Fruit fly (Drosophila melanogaster): Measurements from ENCODE around the gene CG7990.

CG7990 gene

dm6 chrX:19220415-19220814, 18.6 kb upstream of the CG7990 start, which contains the start of gene CG7884 (continued):
- TF ChIP-seq row (GFP tag; IDR thresholded peaks at IDR 0.05) (no peak), shn (GFP tag; optimal IDR thresholded peaks at IDR 0.05) (no peak), zen2 (GFP tag; IDR thresholded peaks at IDR 0.05; ENCODE audit: partially characterized antibody) (no peak), Dip2 (GFP tag; IDR thresholded peaks at IDR 0.05) (no peak), GATAe (GFP tag; conservative IDR thresholded peaks at IDR 0.05) (no peak), sima (GFP tag; optimal IDR thresholded peaks at IDR 0.05) (no peak), Sox102F (GFP tag; optimal IDR thresholded peaks at IDR 0.05) (no peak), CG3726 (GFP tag; IDR thresholded peaks at IDR 0.05) (no peak), Sox100B (GFP tag; optimal IDR thresholded peaks at IDR 0.05) (no peak), CG1832 (GFP tag; optimal IDR thresholded peaks at IDR 0.05) (peak; percentile 40), Xrp1 (GFP tag; IDR thresholded peaks at IDR 0.05) (0 out of 2 replicates have a peak, but pooled peaks have one; percentile 23), CG14014 (GFP tag; IDR thresholded peaks at IDR 0.05) (no peak), CG6765 (GFP tag; optimal IDR thresholded peaks at IDR 0.05) (no peak), CG30020 (tag; optimal IDR thresholded peaks at IDR 0.05) (no peak), CG2678 (tag; optimal IDR thresholded peaks at IDR 0.05) (no peak), CG15479 (GFP tag; optimal IDR thresholded peaks at IDR 0.05) (peak; percentile 96), sug (tag; optimal IDR thresholded peaks at IDR 0.05) (no peak), CG3281 (GFP tag; optimal IDR thresholded peaks at IDR 0.05) (no peak), Jarid2 (GFP tag; optimal IDR thresholded peaks at IDR 0.05) (peak; percentile 64), Asciz (GFP tag; optimal IDR thresholded peaks at IDR 0.05) (no peak), ssp (GFP tag; IDR thresholded peaks at IDR 0.05) (no peak), HLHmδ (GFP tag; optimal IDR thresholded peaks at IDR 0.05) (peak; percentile 27), CG4360 (GFP tag; IDR thresholded peaks at IDR 0.05) (no peak), Gug (GFP tag; IDR thresholded peaks at IDR 0.05) (no peak), HLH4C (GFP tag; IDR thresholded peaks at IDR 0.05; ENCODE audit: partially characterized antibody) (0 out of 3 replicates have a peak, but pooled peaks have one; percentile 9), grn (GFP tag; optimal IDR thresholded peaks at IDR 0.05) (peak; percentile 49), sens-2 (GFP tag; IDR thresholded peaks at IDR 0.05) (no peak), CG16779 (GFP tag; IDR thresholded peaks at IDR 0.05) (no peak), CG2120 (GFP tag; optimal IDR thresholded peaks at IDR 0.05) (no peak), CG3065 (GFP tag; optimal IDR thresholded peaks at IDR 0.05) (no peak), ara (GFP tag; IDR thresholded peaks at IDR 0.05) (0 out of 2 replicates have a peak, but pooled peaks have one; percentile 14), CG14860 (GFP tag; IDR thresholded peaks at IDR 0.05; ENCODE audit: partially characterized antibody) (0 out of 3 replicates have a peak, but pooled peaks have one; percentile 11), Blimp-1 (GFP tag; optimal IDR thresholded peaks at IDR 0.05) (peak; percentile 14), Hmr (GFP tag; optimal IDR thresholded peaks at IDR 0.05) (no peak), CG15269 (tag; optimal IDR thresholded peaks at IDR 0.05) (no peak), CG17359 (tag; optimal IDR thresholded peaks at IDR 0.05) (no peak), CG10431 (GFP tag; optimal IDR thresholded peaks at IDR 0.05) (no peak), lola (GFP tag; optimal IDR thresholded peaks at IDR 0.05) (no peak), Dfd (GFP tag; optimal IDR thresholded peaks at IDR 0.05) (no peak), Dad (GFP tag; optimal IDR thresholded peaks at IDR 0.05) (no peak), chinmo (GFP tag; IDR thresholded peaks at IDR 0.05; ENCODE audit: partially characterized antibody) (no peak), CG2199 (GFP tag; IDR thresholded peaks at IDR 0.05) (0 out of 3 replicates have a peak, but pooled peaks have one; percentile 53), Hmx (GFP tag; optimal IDR thresholded peaks at IDR 0.05) (no peak), nom (GFP tag; optimal IDR thresholded peaks at IDR 0.05) (peak; percentile 24), cas (GFP tag; IDR thresholded peaks at IDR 0.05) (no peak), Dll (GFP tag; IDR thresholded peaks at IDR 0.05; ENCODE audit: partially characterized antibody) (peak; percentile 43; the same call in 1 of the 4 replicates), crol (GFP tag; IDR thresholded peaks at IDR 0.05) (no peak), nmo (GFP tag; optimal IDR thresholded peaks at IDR 0.05) (no peak), CG1603 (tag; optimal IDR thresholded peaks at IDR 0.05) (no peak), CG13287 (GFP tag; IDR thresholded peaks at IDR 0.05; ENCODE audit: partially characterized antibody) (no peak)

Data from whole organism, embryonic.